Fruit fly (Drosophila melanogaster) whole organism, embryonic: Measurements from ENCODE around the gene Kdm5.

Experiments
- Antp ChIP-seq: fragments of 200-800 bp; sonication (Bioruptor generic); optimal IDR thresholded peaks from 3 replicates; lab custom pipeline; 2016; ENCODE audit warnings: missing biosample characterization, missing genetic modification characterization
- CG10209 ChIP-seq: fragments of 200-800 bp; sonication (Bioruptor generic); optimal IDR thresholded peaks from 3 replicates; lab custom pipeline; 2017; ENCODE audit warnings: missing biosample characterization, mild to moderate bottlenecking, missing genetic modification characterization, missing genetic modification reagents
- CG10274 ChIP-seq: fragments of 200-800 bp; sonication (Bioruptor generic); optimal IDR thresholded peaks from 3 replicates; lab custom pipeline; 2017; ENCODE audit warnings: missing biosample characterization, mild to moderate bottlenecking, missing genetic modification characterization
- CG10543 ChIP-seq: fragments of 200-800 bp; sonication (Bioruptor generic); optimal IDR thresholded peaks from 3 replicates; lab custom pipeline; 2017; ENCODE audit warnings: missing biosample characterization, mild to moderate bottlenecking, missing genetic modification characterization, moderate library complexity
- CG11560 ChIP-seq: fragments of 200-800 bp; sonication (Bioruptor generic); IDR thresholded peaks from 3 replicates; pipeline ENCODE4 v1.3.6; 2022; ENCODE audit warnings: missing biosample characterization, missing genetic modification characterization
- CG11695 ChIP-seq: fragments of 200-800 bp; sonication (Bioruptor generic); IDR thresholded peaks from 3 replicates; pipeline ENCODE4 v1.3.6; 2022; ENCODE audit warnings: missing biosample characterization, missing genetic modification characterization
- CG12071 ChIP-seq: fragments of 200-800 bp; sonication (Bioruptor generic); optimal IDR thresholded peaks from 3 replicates; lab custom pipeline; 2018; ENCODE audit warnings: missing biosample characterization, mild to moderate bottlenecking, missing genetic modification characterization
- CG12219 ChIP-seq: fragments of 200-800 bp; sonication (Bioruptor generic); optimal IDR thresholded peaks from 3 replicates; lab custom pipeline; 2018; ENCODE audit warnings: missing biosample characterization, mild to moderate bottlenecking, missing genetic modification characterization
- CG13296 ChIP-seq: fragments of 200-800 bp; sonication (Bioruptor generic); optimal IDR thresholded peaks from 3 replicates; lab custom pipeline; 2018; ENCODE audit warnings: missing biosample characterization, mild to moderate bottlenecking, missing genetic modification characterization
- CG14710 ChIP-seq: fragments of 200-800 bp; sonication (Bioruptor generic); optimal IDR thresholded peaks from 3 replicates; lab custom pipeline; 2019; ENCODE audit warnings: missing biosample characterization, mild to moderate bottlenecking, missing genetic modification characterization, moderate library complexity
- CG15011 ChIP-seq: fragments of 200-800 bp; sonication (Bioruptor generic); optimal IDR thresholded peaks from 3 replicates; lab custom pipeline; 2018; ENCODE audit warnings: missing biosample characterization, mild to moderate bottlenecking, missing genetic modification characterization
- CG15073 ChIP-seq: fragments of 200-800 bp; sonication (Bioruptor generic); optimal IDR thresholded peaks from 2 replicates; lab custom pipeline; 2016; ENCODE audit warnings: missing biosample characterization, missing genetic modification characterization
- CG15269 ChIP-seq: fragments of 200-800 bp; sonication (Bioruptor generic); optimal IDR thresholded peaks from 2 replicates; lab custom pipeline; 2018; ENCODE audit warnings: missing biosample characterization, mild to moderate bottlenecking, missing genetic modification characterization, moderate library complexity
- CG1602 ChIP-seq: fragments of 200-800 bp; sonication (Bioruptor generic); optimal IDR thresholded peaks from 3 replicates; lab custom pipeline; 2016; ENCODE audit warnings: missing biosample characterization, missing genetic modification characterization
- CG17385 ChIP-seq: fragments of 200-800 bp; sonication (Bioruptor generic); optimal IDR thresholded peaks from 3 replicates; lab custom pipeline; 2018; ENCODE audit warnings: missing biosample characterization, mild to moderate bottlenecking, missing genetic modification characterization
- CG1792 ChIP-seq: fragments of 200-800 bp; sonication (Bioruptor generic); optimal IDR thresholded peaks from 2 replicates; lab custom pipeline; 2016; ENCODE audit warnings: missing biosample characterization, missing genetic modification characterization
- CG2120 ChIP-seq: fragments of 200-800 bp; sonication (Bioruptor generic); optimal IDR thresholded peaks from 3 replicates; lab custom pipeline; 2016; ENCODE audit warnings: missing biosample characterization, missing genetic modification characterization
- CG2129 ChIP-seq: fragments of 200-800 bp; sonication (Bioruptor generic); IDR thresholded peaks from 2 replicates; pipeline ENCODE4 v1.3.6; 2022; ENCODE audit warnings: missing biosample characterization, missing genetic modification characterization; ENCODE audit not compliant: partially characterized antibody
- CG2202 ChIP-seq: fragments of 200-800 bp; sonication (Bioruptor generic); optimal IDR thresholded peaks from 2 replicates; lab custom pipeline; 2018; ENCODE audit warnings: missing biosample characterization, mild to moderate bottlenecking, missing genetic modification characterization
- CG43689 ChIP-seq: fragments of 200-800 bp; sonication (Bioruptor generic); IDR thresholded peaks from 2 replicates; pipeline ENCODE4 v1.3.6; 2022; ENCODE audit warnings: missing biosample characterization, missing genetic modification characterization
- CG4424 ChIP-seq: fragments of 200-800 bp; sonication (Bioruptor generic); optimal IDR thresholded peaks from 3 replicates; lab custom pipeline; 2016; ENCODE audit warnings: missing biosample characterization, missing genetic modification characterization
- CG5953 ChIP-seq: fragments of 200-800 bp; sonication (Bioruptor generic); IDR thresholded peaks from 2 replicates; pipeline ENCODE4 v1.3.6; 2022; ENCODE audit warnings: missing biosample characterization, missing genetic modification characterization
- CG8765 ChIP-seq: fragments of 200-800 bp; sonication (Bioruptor generic); IDR thresholded peaks from 2 replicates; pipeline ENCODE4 v1.3.6; 2022; ENCODE audit warnings: missing biosample characterization, missing genetic modification characterization
- CG8944 ChIP-seq: fragments of 200-800 bp; sonication (Bioruptor generic); optimal IDR thresholded peaks from 3 replicates; lab custom pipeline; 2016; ENCODE audit warnings: missing biosample characterization, missing genetic modification characterization
- D ChIP-seq, 2 experiments: fragments of 200-800 bp in 1 of 2; fragments of >200 bp in 1 of 2; sonication (Bioruptor generic) in 1 of 2; optimal IDR thresholded peaks; 2 replicates in 1 of 2; 3 replicates in 1 of 2; lab custom pipeline; 2017; ENCODE audit warnings: mild to moderate bottlenecking in 1 of 2, missing biosample characterization in 1 of 2, missing genetic modification characterization in 1 of 2, missing genetic modification reagents in 1 of 2
- Doc2 ChIP-seq: fragments of 200-800 bp; sonication (Bioruptor generic); IDR thresholded peaks from 2 replicates; pipeline ENCODE4 v1.3.6; 2022; ENCODE audit warnings: missing biosample characterization, missing genetic modification characterization
- Elba2 ChIP-seq: fragments of 200-800 bp; sonication (Bioruptor generic); optimal IDR thresholded peaks from 3 replicates; lab custom pipeline; 2016; ENCODE audit warnings: missing biosample characterization, missing genetic modification characterization
- Fer1 ChIP-seq: fragments of 200-800 bp; sonication (Bioruptor generic); optimal IDR thresholded peaks from 2 replicates; lab custom pipeline; 2017; ENCODE audit warnings: missing biosample characterization, mild to moderate bottlenecking, missing genetic modification characterization
- HLH4C ChIP-seq: fragments of 200-800 bp; sonication (Bioruptor generic); IDR thresholded peaks from 3 replicates; pipeline ENCODE4 v1.3.6; 2022; ENCODE audit warnings: missing biosample characterization, missing genetic modification characterization; ENCODE audit not compliant: partially characterized antibody
- Hsf ChIP-seq: fragments of 200-800 bp; sonication (Bioruptor generic); optimal IDR thresholded peaks from 3 replicates; lab custom pipeline; 2016; ENCODE audit warnings: missing biosample characterization, missing genetic modification characterization
- Lhr ChIP-seq: fragments of 200-800 bp; sonication (Bioruptor generic); optimal IDR thresholded peaks from 3 replicates; lab custom pipeline; 2017; ENCODE audit warnings: mild to moderate bottlenecking, missing biosample characterization, missing genetic modification reagents, missing genetic modification characterization
- Lpt ChIP-seq: fragments of >200 bp; optimal IDR thresholded peaks from 2 replicates; lab custom pipeline; 2018; ENCODE audit warnings: missing biosample characterization, missing genetic modification characterization
- Nf-YA ChIP-seq: fragments of 200-800 bp; sonication (Bioruptor generic); IDR thresholded peaks from 2 replicates; pipeline ENCODE4 v1.3.6; 2022; ENCODE audit warnings: missing biosample characterization, missing genetic modification characterization
- PHDP ChIP-seq: fragments of 200-800 bp; sonication (Bioruptor generic); optimal IDR thresholded peaks from 3 replicates; lab custom pipeline; 2018; ENCODE audit warnings: missing biosample characterization, mild to moderate bottlenecking, missing genetic modification characterization, moderate library complexity
- Rx ChIP-seq: fragments of 200-800 bp; sonication (Bioruptor generic); IDR thresholded peaks from 2 replicates; pipeline ENCODE4 v1.3.6; 2022; ENCODE audit warnings: missing biosample characterization, missing genetic modification characterization
- Sin3A ChIP-seq: fragments of >200 bp; optimal IDR thresholded peaks from 2 replicates; lab custom pipeline; 2018
- Vsx1 ChIP-seq: fragments of 200-800 bp; sonication (Bioruptor generic); optimal IDR thresholded peaks from 2 replicates; lab custom pipeline; 2017; ENCODE audit warnings: missing biosample characterization, mild to moderate bottlenecking, missing genetic modification characterization, missing genetic modification reagents
- cas ChIP-seq: fragments of 200-800 bp; sonication (Bioruptor generic); IDR thresholded peaks from 2 replicates; pipeline ENCODE4 v1.3.6; 2022; ENCODE audit warnings: missing biosample characterization, missing genetic modification characterization
- cato ChIP-seq: fragments of 200-800 bp; sonication (Bioruptor generic); optimal IDR thresholded peaks from 2 replicates; lab custom pipeline; 2016; ENCODE audit warnings: missing biosample characterization, missing genetic modification characterization, borderline replicate concordance
- chif ChIP-seq, 2 experiments: fragments of 200-800 bp; sonication (Bioruptor generic); optimal IDR thresholded peaks; 3 replicates each; lab custom pipeline; 2016; ENCODE audit warnings: missing biosample characterization in 2 of 2, missing genetic modification characterization in 2 of 2
- corto ChIP-seq: fragments of 200-800 bp; sonication (Bioruptor generic); optimal IDR thresholded peaks from 2 replicates; lab custom pipeline; 2016; ENCODE audit warnings: missing biosample characterization, mild to moderate bottlenecking, missing genetic modification characterization, moderate library complexity
- gro ChIP-seq: fragments of 200-800 bp; sonication (Bioruptor generic); optimal IDR thresholded peaks from 2 replicates; lab custom pipeline; 2016; ENCODE audit warnings: missing biosample characterization, missing genetic modification characterization
- gsb ChIP-seq: fragments of 200-800 bp; sonication (Bioruptor generic); IDR thresholded peaks from 2 replicates; pipeline ENCODE4 v1.3.6; 2022; ENCODE audit warnings: missing biosample characterization, missing genetic modification characterization
- h ChIP-seq: fragments of >200 bp; optimal IDR thresholded peaks from 2 replicates; lab custom pipeline; 2017
- jing ChIP-seq: fragments of 200-800 bp; sonication (Bioruptor generic); optimal IDR thresholded peaks from 2 replicates; lab custom pipeline; 2018; ENCODE audit warnings: missing biosample characterization, mild to moderate bottlenecking, missing genetic modification characterization
- pzg ChIP-seq: fragments of 200-800 bp; sonication (Bioruptor generic); optimal IDR thresholded peaks from 3 replicates; lab custom pipeline; 2018; ENCODE audit warnings: missing biosample characterization, mild to moderate bottlenecking, missing genetic modification characterization, moderate library complexity
- ranshi ChIP-seq: fragments of 200-800 bp; sonication (Bioruptor generic); IDR thresholded peaks from 2 replicates; pipeline ENCODE4 v1.3.6; 2022; ENCODE audit warnings: missing biosample characterization, missing genetic modification characterization
- rib ChIP-seq: fragments of 200-800 bp; sonication (Bioruptor generic); IDR thresholded peaks from 2 replicates; pipeline ENCODE4 v1.3.6; 2022; ENCODE audit warnings: missing biosample characterization, missing genetic modification characterization
- tin ChIP-seq: fragments of 200-800 bp; sonication (Bioruptor generic); optimal IDR thresholded peaks from 3 replicates; lab custom pipeline; 2016; ENCODE audit warnings: missing biosample characterization, missing genetic modification characterization
- wor ChIP-seq: fragments of 200-800 bp; sonication (Bioruptor generic); IDR thresholded peaks from 2 replicates; pipeline ENCODE4 v1.3.6; 2022; ENCODE audit warnings: missing biosample characterization, missing genetic modification characterization

Gene Kdm5

dm6 chr2L:5948775-5949526, 50.4 kb downstream of the Kdm5 start, which contains the start of gene CG9044 (continued):
- TF ChIP-seq ranshi (GFP tag; lab: Robert Waterston, UW): no peak
- TF ChIP-seq chif (GFP tag; optimal IDR thresholded peaks at IDR 0.05; lab: Kevin White, UChicago): peak; percentile 1 to 46
- TF ChIP-seq CG11560: 0 out of 3 replicates have a peak, but pooled peaks have one; percentile 6
- TF ChIP-seq Fer1 (GFP tag; lab: Kevin White, UChicago): no peak
- TF ChIP-seq CG10274 (GFP tag; lab: Kevin White, UChicago): no peak
- TF ChIP-seq Antp (GFP tag; lab: Kevin White, UChicago): peak; percentile 40
- TF ChIP-seq Nf-YA (GFP tag; lab: Robert Waterston, UW): no peak
- TF ChIP-seq cato: peak; percentile 31
- TF ChIP-seq CG15011: no peak
- no peak for TF ChIP-seq CG13296 (GFP tag; lab: Kevin White, UChicago)
- TF ChIP-seq cas (GFP tag; lab: Robert Waterston, UW): no peak
- TF ChIP-seq CG2129: peak; percentile 88
- no peak for TF ChIP-seq CG11695 (GFP tag; lab: Robert Waterston, UW)
- TF ChIP-seq CG1792: peak; percentile 43
- TF ChIP-seq CG8944 (GFP tag; lab: Kevin White, UChicago): peak; percentile 61
- TF ChIP-seq CG43689 (GFP tag; lab: Robert Waterston, UW): no peak
- peak; percentile 46 for TF ChIP-seq Lhr (GFP tag; lab: Kevin White, UChicago)
- TF ChIP-seq Elba2 (GFP tag; lab: Kevin White, UChicago): peak; percentile 46
- TF ChIP-seq Vsx1: no peak
- peak; percentile 63 for TF ChIP-seq Sin3A (lab: Kevin White, UChicago)
- no peak for TF ChIP-seq wor
- TF ChIP-seq corto: no peak
- TF ChIP-seq Lpt (GFP tag; lab: Kevin White, UChicago): no peak
- peak; percentile 89 for TF ChIP-seq HLH4C (GFP tag; lab: Robert Waterston, UW)
- peak; percentile 97 for TF ChIP-seq CG17385 (GFP tag; lab: Kevin White, UChicago)
- no peak for TF ChIP-seq Doc2 (GFP tag; lab: Robert Waterston, UW)
- TF ChIP-seq CG12219 (GFP tag; lab: Kevin White, UChicago): no peak
- TF ChIP-seq CG10543 (GFP tag; lab: Kevin White, UChicago): no peak
- peak; percentile 69 for TF ChIP-seq Hsf (GFP tag; lab: Kevin White, UChicago)
- no peak for TF ChIP-seq CG5953 (GFP tag; lab: Robert Waterston, UW)
- TF ChIP-seq CG1602 (GFP tag; lab: Kevin White, UChicago): peak; percentile 48
- no peak for TF ChIP-seq PHDP (tag; lab: Kevin White, UChicago)
- peak; percentile 3 for TF ChIP-seq CG10209
- peak; percentile 36 for TF ChIP-seq tin (GFP tag; lab: Kevin White, UChicago)
- TF ChIP-seq CG4424 (GFP tag; lab: Kevin White, UChicago): peak; percentile 59
- no peak for TF ChIP-seq h (lab: Kevin White, UChicago)
- peak; percentile 83 for TF ChIP-seq CG2120 (GFP tag; lab: Kevin White, UChicago)
- peak; percentile 34 for TF ChIP-seq gro
- no peak for TF ChIP-seq CG12071 (GFP tag; lab: Kevin White, UChicago)
- TF ChIP-seq CG15073 (GFP tag; lab: Kevin White, UChicago): no peak
- no peak for TF ChIP-seq CG15269 (tag; lab: Kevin White, UChicago)
- TF ChIP-seq rib (GFP tag; lab: Robert Waterston, UW): no peak
- peak; percentile 81 for TF ChIP-seq CG14710
- TF ChIP-seq CG8765 (GFP tag; lab: Robert Waterston, UW): 0 out of 2 replicates have a peak, but pooled peaks have one; percentile 22
- TF ChIP-seq jing: no peak
- TF ChIP-seq D (optimal IDR thresholded peaks at IDR 0.05; lab: Kevin White, UChicago): no peak
- TF ChIP-seq D (GFP tag; optimal IDR thresholded peaks at IDR 0.05; lab: Kevin White, UChicago): peak; percentile 34
- TF ChIP-seq gsb (GFP tag; lab: Robert Waterston, UW): no peak
- TF ChIP-seq pzg (GFP tag; lab: Kevin White, UChicago): peak; percentile 69
- TF ChIP-seq Rx: no peak
- TF ChIP-seq CG2202 (tag; lab: Kevin White, UChicago): no peak
